Fruit fly (Drosophila melanogaster): ENCODE data around the gene clumsy.
A peak's percentile ranks its signal among the peaks of the same experiment; 100 is the strongest.

The clumsy gene

DNA sequence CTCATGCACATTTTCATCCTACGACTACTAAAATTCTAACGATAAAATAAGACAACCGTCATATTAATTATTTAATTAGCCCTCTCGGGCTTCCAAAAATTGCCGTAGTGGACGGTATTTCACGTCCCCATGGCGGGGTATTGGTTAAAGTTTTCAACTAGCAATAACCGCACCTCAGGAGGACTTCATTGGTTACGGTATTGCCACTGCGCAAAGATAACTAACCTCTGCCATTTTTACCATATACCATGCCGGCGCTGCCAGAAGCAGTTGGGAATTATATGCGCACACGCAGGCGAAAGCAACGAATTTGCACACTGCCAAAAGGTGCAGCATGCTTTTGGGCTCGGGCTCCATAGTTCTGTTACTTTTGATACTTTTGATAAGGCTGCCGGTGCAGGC is 8.7 kb downstream of the clumsy start (continued):
- TF ChIP-seq Ets21C (GFP tag; optimal IDR thresholded peaks at IDR 0.05) (no peak), CG11762 (GFP tag; optimal IDR thresholded peaks at IDR 0.05; ENCODE audit: insufficient read depth) (no peak), cyc (GFP tag; optimal IDR thresholded peaks at IDR 0.05) (peak; percentile 65), Eip78C (GFP tag) (peak; percentile 75), Blimp-1 (GFP tag; optimal IDR thresholded peaks at IDR 0.05) (no peak), CG3919 (GFP tag; optimal IDR thresholded peaks at IDR 0.05) (peak; percentile 63), Smox (GFP tag; optimal IDR thresholded peaks at IDR 0.05) (peak; percentile 62), net (GFP tag; optimal IDR thresholded peaks at IDR 0.05) (no peak), pdm3 (GFP tag; optimal IDR thresholded peaks at IDR 0.05) (peak; percentile 43), dsx (GFP tag; optimal IDR thresholded peaks at IDR 0.05; ENCODE audit: poor library complexity, severe bottlenecking) (no peak), salr (GFP tag; optimal IDR thresholded peaks at IDR 0.05) (no peak), ss (GFP tag; optimal IDR thresholded peaks at IDR 0.05) (no peak), acj6 (GFP tag; optimal IDR thresholded peaks at IDR 0.05) (no peak), Ets96B (tag; optimal IDR thresholded peaks at IDR 0.05) (peak; percentile 30), eg (GFP tag; IDR thresholded peaks at IDR 0.05) (no peak), CG11294 (GFP tag; IDR thresholded peaks at IDR 0.05) (no peak)

DNA sequence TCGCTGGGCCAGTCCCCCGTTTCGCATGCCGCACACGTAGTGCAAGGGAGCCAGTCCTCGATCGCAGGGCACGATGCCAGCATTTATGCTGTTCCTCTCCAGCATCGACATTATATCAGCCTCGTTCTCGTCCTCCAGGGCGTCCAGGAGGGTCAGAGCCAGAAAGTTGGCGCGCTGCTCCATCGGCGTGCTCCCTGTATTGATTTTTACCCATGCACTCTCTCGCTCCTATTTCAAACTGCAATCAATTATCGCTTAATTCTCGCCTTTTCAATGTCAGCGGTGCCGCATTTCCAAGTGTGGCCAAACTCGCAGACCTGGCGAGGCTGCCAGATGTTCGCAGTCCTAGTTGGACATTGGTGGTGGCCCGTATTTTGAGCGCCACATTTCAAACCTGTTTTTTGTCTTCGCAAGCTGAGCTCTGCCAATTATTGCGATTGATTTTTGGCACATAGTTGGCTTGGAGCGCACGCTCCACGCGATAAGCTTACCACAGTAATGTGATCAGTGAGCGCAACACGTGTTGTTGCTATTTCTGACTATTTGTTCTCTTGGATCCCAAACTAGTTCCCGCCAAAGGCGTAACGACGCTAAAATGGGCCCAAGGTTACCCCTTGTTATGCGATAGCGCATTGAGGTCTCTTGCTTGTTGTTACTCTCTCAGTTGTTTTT is 12.1 kb downstream of the clumsy start, which contains the start of gene CG8679:
TSS of gene CG8679 (minus strand) at position 305 of the 672 bp plus-strand sequence.
- TF ChIP-seq Hr4 (GFP tag; optimal IDR thresholded peaks at IDR 0.05) = no peak
- no peak for TF ChIP-seq CG4318 (GFP tag; optimal IDR thresholded peaks at IDR 0.05)
- no peak for TF ChIP-seq fkh (GFP tag; optimal IDR thresholded peaks at IDR 0.05)
- no peak for TF ChIP-seq CG6276 (GFP tag; optimal IDR thresholded peaks at IDR 0.05)
- TF ChIP-seq fd59A (GFP tag; optimal IDR thresholded peaks at IDR 0.05) = no peak
- no peak for TF ChIP-seq Hr38 (GFP tag; optimal IDR thresholded peaks at IDR 0.05)
- TF ChIP-seq Eip78C (GFP tag) = no peak
- peak; percentile 72 for TF ChIP-seq svp (GFP tag)
- no peak for TF ChIP-seq CG6854 (GFP tag; optimal IDR thresholded peaks at IDR 0.05)
- TF ChIP-seq Gug (GFP tag; IDR thresholded peaks at IDR 0.05) = no peak
- TF ChIP-seq CG1621 (tag; optimal IDR thresholded peaks at IDR 0.05) = peak; percentile 52
- TF ChIP-seq CG6792 (GFP tag; optimal IDR thresholded peaks at IDR 0.05) = no peak
- TF ChIP-seq CG8319 (GFP tag; optimal IDR thresholded peaks at IDR 0.05) = no peak
- no peak for TF ChIP-seq CG11294 (GFP tag; IDR thresholded peaks at IDR 0.05)
- no peak for TF ChIP-seq CG3032 (tag; optimal IDR thresholded peaks at IDR 0.05)
- TF ChIP-seq fd85E (GFP tag; optimal IDR thresholded peaks at IDR 0.05) = no peak
- no peak for TF ChIP-seq achi (GFP tag; optimal IDR thresholded peaks at IDR 0.05)
- no peak for TF ChIP-seq eg (GFP tag; IDR thresholded peaks at IDR 0.05)
- TF ChIP-seq Sox15 (GFP tag; optimal IDR thresholded peaks at IDR 0.05) = no peak
- TF ChIP-seq acj6 (GFP tag; optimal IDR thresholded peaks at IDR 0.05) = no peak
- peak; percentile 24 for TF ChIP-seq dsx (GFP tag; optimal IDR thresholded peaks at IDR 0.05; ENCODE audit: poor library complexity, severe bottlenecking)
- no peak for TF ChIP-seq CG32006 (GFP tag; optimal IDR thresholded peaks at IDR 0.05)
- no peak for TF ChIP-seq Ets96B (tag; optimal IDR thresholded peaks at IDR 0.05)
- TF ChIP-seq esn (GFP tag; optimal IDR thresholded peaks at IDR 0.05) = no peak
- no peak for TF ChIP-seq CG3919 (GFP tag; optimal IDR thresholded peaks at IDR 0.05)

DNA sequence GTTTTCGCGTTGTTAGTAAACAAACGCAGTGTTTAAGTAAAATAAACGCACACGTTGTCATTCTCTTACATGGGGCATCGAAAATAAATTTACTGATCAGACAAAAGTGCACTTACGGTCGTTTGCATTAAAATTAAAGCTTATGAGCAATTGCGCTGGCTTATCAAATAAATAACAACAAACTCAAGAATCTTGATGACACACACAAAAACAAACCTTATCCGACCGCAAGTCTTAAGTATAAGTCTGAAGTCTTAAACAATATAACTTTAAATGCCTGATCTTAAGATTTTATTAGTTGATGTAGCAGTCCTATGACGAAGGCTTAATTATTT is 12.6 kb downstream of the clumsy start:
- TF ChIP-seq fkh (GFP tag; optimal IDR thresholded peaks at IDR 0.05) = peak; percentile 82
- no peak for TF ChIP-seq Gug (GFP tag; IDR thresholded peaks at IDR 0.05)
- no peak for TF ChIP-seq CG6854 (GFP tag; optimal IDR thresholded peaks at IDR 0.05)
- no peak for TF ChIP-seq net (GFP tag; optimal IDR thresholded peaks at IDR 0.05)
- TF ChIP-seq vri (GFP tag; optimal IDR thresholded peaks at IDR 0.05) = peak; percentile 5
- TF ChIP-seq CG1621 (tag; optimal IDR thresholded peaks at IDR 0.05) = no peak
- TF ChIP-seq pdm3 (GFP tag; optimal IDR thresholded peaks at IDR 0.05) = no peak
- no peak for TF ChIP-seq CG16779 (tag; optimal IDR thresholded peaks at IDR 0.05)

Measured in whole organism, prepupa.